Fruit fly (Drosophila melanogaster): ENCODE measurements around the gene Sf3a1.

Gene Sf3a1

dm6 chr3R:16957759-16958536 lies 44.2 kb downstream of the Sf3a1 start (continued):
- TF ChIP-seq CG10669 (GFP tag; optimal IDR thresholded peaks at IDR 0.05) (peak; percentile 65), acj6 (GFP tag; optimal IDR thresholded peaks at IDR 0.05) (peak; percentile 76), CG6792 (GFP tag; optimal IDR thresholded peaks at IDR 0.05) (peak; percentile 78), Smox (GFP tag; optimal IDR thresholded peaks at IDR 0.05) (peak; percentile 49), OdsH (GFP tag; optimal IDR thresholded peaks at IDR 0.05) (peak; percentile 79), svp (GFP tag) (peak; percentile 73), Ets96B (tag; optimal IDR thresholded peaks at IDR 0.05) (peak; percentile 74), spab (GFP tag; optimal IDR thresholded peaks at IDR 0.05) (peak; percentile 54), Sox102F (GFP tag; optimal IDR thresholded peaks at IDR 0.05) (peak; percentile 41), Lpt (GFP tag; optimal IDR thresholded peaks at IDR 0.05) (peak; percentile 75), Blimp-1 (GFP tag; optimal IDR thresholded peaks at IDR 0.05) (peak; percentile 44), Gug (GFP tag; IDR thresholded peaks at IDR 0.05) (peak; percentile 36; the same call in 1 of the 2 replicates), topi (GFP tag; optimal IDR thresholded peaks at IDR 0.05) (peak; percentile 43), CG3919 (GFP tag; optimal IDR thresholded peaks at IDR 0.05) (peak; percentile 71), pdm3 (GFP tag; optimal IDR thresholded peaks at IDR 0.05) (peak; percentile 28), CG6163 (GFP tag; IDR thresholded peaks at IDR 0.05) (peak; percentile 65; the same call in 2 of the 3 replicates), Hr38 (GFP tag; optimal IDR thresholded peaks at IDR 0.05) (no peak), vri (GFP tag; optimal IDR thresholded peaks at IDR 0.05) (no peak), CG10631 (GFP tag; optimal IDR thresholded peaks at IDR 0.05) (peak; percentile 86), fkh (GFP tag; optimal IDR thresholded peaks at IDR 0.05) (peak; percentile 20), Eip78C (GFP tag) (peak; percentile 89), ss (GFP tag; optimal IDR thresholded peaks at IDR 0.05) (peak; percentile 63 to 82), CG3032 (tag; optimal IDR thresholded peaks at IDR 0.05) (peak; percentile 85), dac (GFP tag; optimal IDR thresholded peaks at IDR 0.05) (no peak), CG11762 (GFP tag; optimal IDR thresholded peaks at IDR 0.05; ENCODE audit: insufficient read depth) (peak; percentile 61)

DNA sequence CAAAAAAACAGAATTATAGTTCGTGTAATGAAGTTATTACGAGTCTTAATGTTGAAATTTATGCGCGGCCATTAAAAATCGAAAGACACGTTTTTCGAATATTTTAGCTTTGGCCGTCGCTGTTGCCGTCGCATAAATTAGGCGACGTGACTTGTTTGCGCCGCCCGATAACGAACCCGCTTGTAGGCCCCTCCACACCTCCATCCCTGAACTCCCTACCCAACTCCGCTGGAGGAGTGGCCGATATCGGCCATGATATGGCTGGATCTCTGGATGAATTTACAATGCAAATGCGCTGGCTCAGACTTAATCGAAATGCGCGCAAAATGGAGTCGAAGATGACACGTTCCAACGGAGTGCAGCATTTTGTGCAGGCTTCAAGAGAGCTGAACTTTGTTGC lies 47.7 kb downstream of the Sf3a1 start:
- no peak for TF ChIP-seq fd59A (GFP tag; optimal IDR thresholded peaks at IDR 0.05)
- TF ChIP-seq spab (GFP tag; optimal IDR thresholded peaks at IDR 0.05): no peak
- TF ChIP-seq dsx (GFP tag; optimal IDR thresholded peaks at IDR 0.05; ENCODE audit: poor library complexity, severe bottlenecking): peak; percentile 31
- peak; percentile 14 for TF ChIP-seq svp (GFP tag)
- no peak for TF ChIP-seq CG10669 (GFP tag; optimal IDR thresholded peaks at IDR 0.05)

dm6 chr3R:16951374-16951773 lies 50.8 kb downstream of the Sf3a1 start:
- TF ChIP-seq esn (GFP tag; optimal IDR thresholded peaks at IDR 0.05): no peak
- TF ChIP-seq Blimp-1 (GFP tag; optimal IDR thresholded peaks at IDR 0.05): no peak
- TF ChIP-seq CG6163 (GFP tag; IDR thresholded peaks at IDR 0.05): no peak
- TF ChIP-seq CG15336 (GFP tag; IDR thresholded peaks at IDR 0.05): no peak
- TF ChIP-seq Sox102F (GFP tag; optimal IDR thresholded peaks at IDR 0.05): no peak
- TF ChIP-seq svp (GFP tag): no peak
- TF ChIP-seq Eip75B (GFP tag; optimal IDR thresholded peaks at IDR 0.05): no peak
- no peak for TF ChIP-seq Lpt (GFP tag; optimal IDR thresholded peaks at IDR 0.05)
- no peak for TF ChIP-seq achi (GFP tag; optimal IDR thresholded peaks at IDR 0.05)
- no peak for TF ChIP-seq Met (GFP tag; optimal IDR thresholded peaks at IDR 0.05)
- no peak for TF ChIP-seq net (GFP tag; optimal IDR thresholded peaks at IDR 0.05)
- TF ChIP-seq Gug (GFP tag; IDR thresholded peaks at IDR 0.05): no peak
- TF ChIP-seq dsx (GFP tag; optimal IDR thresholded peaks at IDR 0.05; ENCODE audit: poor library complexity, severe bottlenecking): no peak
- no peak for TF ChIP-seq CG8119 (GFP tag; IDR thresholded peaks at IDR 0.05)
